Worm (Caenorhabditis elegans): Measurements from ENCODE around the gene faah-5.

DNA sequence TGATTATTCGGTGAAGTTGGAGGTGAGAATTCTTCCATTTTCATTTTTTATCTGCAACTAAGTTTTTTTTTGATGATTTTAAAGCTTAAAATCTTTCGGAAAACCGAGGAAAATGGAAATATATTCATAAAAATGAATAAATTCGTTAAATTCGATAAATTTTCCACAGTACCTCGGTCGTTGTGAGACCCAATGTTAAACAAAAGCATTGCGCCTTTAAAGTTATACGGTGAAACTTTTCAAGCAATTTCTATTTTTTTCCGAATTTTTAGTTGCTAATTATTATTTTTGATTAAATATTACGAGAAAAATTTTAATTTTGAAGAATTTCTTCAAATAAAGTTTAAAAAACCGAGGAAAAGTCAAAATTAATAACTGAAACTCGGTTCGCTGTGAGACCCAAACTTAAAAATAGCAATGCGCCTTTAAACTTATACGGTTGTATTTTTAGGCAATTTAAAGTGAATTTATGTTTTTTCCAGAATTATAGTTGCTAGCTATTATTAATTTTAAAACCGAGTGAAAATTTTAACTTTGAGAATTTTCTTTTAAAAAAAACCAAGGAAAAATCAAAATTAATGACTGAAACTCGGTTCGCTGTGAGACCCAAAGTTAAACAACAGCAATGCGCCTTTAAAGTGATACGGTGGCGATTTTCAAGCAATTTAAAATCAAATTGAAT is 21.9 kb downstream of the faah-5 start, which contains the start of gene taf-12:
- TF ChIP-seq nhr-12 (tag; optimal IDR thresholded peaks at IDR 0.05) (no peak), lin-13 (GFP tag; optimal IDR thresholded peaks at IDR 0.05) (no peak), zag-1 (tag; optimal IDR thresholded peaks at IDR 0.05) (no peak), nhr-237 (tag; optimal IDR thresholded peaks at IDR 0.05) (no peak), ama-1 (optimal IDR thresholded peaks at IDR 0.05) (no peak), ceh-16 (tag; optimal IDR thresholded peaks at IDR 0.05) (no peak), mdl-1 (tag; optimal IDR thresholded peaks at IDR 0.05) (no peak), nhr-11 (tag; optimal IDR thresholded peaks at IDR 0.05) (no peak), nhr-23 (tag; optimal IDR thresholded peaks at IDR 0.05) (no peak), lin-39 (tag; optimal IDR thresholded peaks at IDR 0.05) (no peak), nhr-77 (tag; optimal IDR thresholded peaks at IDR 0.05) (no peak), unc-55 (GFP tag; optimal IDR thresholded peaks at IDR 0.05) (no peak), mab-5 (tag; optimal IDR thresholded peaks at IDR 0.05) (no peak)

Measured in whole organism, L2 larva.